Fruit fly (Drosophila melanogaster) whole organism: ENCODE data around the gene CG4332.

Source experiments
- CG8478 ChIP-seq: fragments of >200 bp; optimal IDR thresholded peaks from 2 replicates; lab custom pipeline; 2018; ENCODE audit warnings: inconsistent platforms
- EcR ChIP-seq, 2 experiments: fragments of >200 bp; optimal IDR thresholded peaks; 2 replicates each; lab custom pipeline; 2017; ENCODE audit warnings: missing biosample characterization in 2 of 2, missing genetic modification characterization in 2 of 2, missing genetic modification reagents in 2 of 2
- pan ChIP-seq: fragments of >200 bp; optimal IDR thresholded peaks from 2 replicates; lab custom pipeline; 2017
- usp ChIP-seq: fragments of >200 bp; optimal IDR thresholded peaks from 2 replicates; lab custom pipeline; 2017; ENCODE audit warnings: missing biosample characterization, missing genetic modification characterization, mixed read lengths

- TF ChIP-seq CG8478 (lab: Kevin White, UChicago) (no peak), pan (lab: Kevin White, UChicago) (no peak), EcR (GFP tag; optimal IDR thresholded peaks at IDR 0.05; lab: Kevin White, UChicago) (no peak), usp (GFP tag; lab: Kevin White, UChicago) (no peak)
Observed at dm6 chrX:13194249-13194648, 39.4 kb downstream of the CG4332 start, which contains the start of gene Coq5.
